Fruit fly (Drosophila melanogaster) whole organism, embryonic: ENCODE results near the gene Srr.
A peak's percentile ranks its signal among the peaks of the same experiment; 100 is the strongest.

ENCODE experiments used
- BtbVII ChIP-seq: fragments of 200-800 bp; sonication (Bioruptor generic); optimal IDR thresholded peaks from 3 replicates; lab custom pipeline; 2017; ENCODE audit warnings: missing biosample characterization, mild to moderate bottlenecking, missing genetic modification characterization
- CG11696 ChIP-seq: fragments of 200-800 bp; sonication (Bioruptor generic); IDR thresholded peaks from 2 replicates; pipeline ENCODE4 v1.3.6; 2022; ENCODE audit warnings: missing biosample characterization, missing genetic modification characterization
- CG12236 ChIP-seq: fragments of 200-800 bp; sonication (Bioruptor generic); optimal IDR thresholded peaks from 2 replicates; lab custom pipeline; 2016; ENCODE audit warnings: missing biosample characterization, missing genetic modification characterization
- CG1233 ChIP-seq: fragments of 200-800 bp; sonication (Bioruptor generic); optimal IDR thresholded peaks from 4 replicates; lab custom pipeline; 2018; ENCODE audit warnings: missing biosample characterization, mild to moderate bottlenecking, missing genetic modification characterization
- CG12659 ChIP-seq: fragments of 200-800 bp; sonication (Bioruptor generic); optimal IDR thresholded peaks from 3 replicates; lab custom pipeline; 2017; ENCODE audit warnings: mild to moderate bottlenecking, missing biosample characterization, missing genetic modification reagents, missing genetic modification characterization
- CG13123 ChIP-seq: fragments of 200-800 bp; sonication (Bioruptor generic); optimal IDR thresholded peaks from 2 replicates; lab custom pipeline; 2016; ENCODE audit warnings: missing biosample characterization, missing genetic modification characterization
- CG13287 ChIP-seq: fragments of 200-800 bp; sonication (Bioruptor generic); IDR thresholded peaks from 2 replicates; pipeline ENCODE4 v1.3.6; 2022; ENCODE audit warnings: missing biosample characterization, missing genetic modification characterization; ENCODE audit not compliant: partially characterized antibody
- CG13775 ChIP-seq: fragments of 200-800 bp; sonication (Bioruptor generic); optimal IDR thresholded peaks from 3 replicates; lab custom pipeline; 2017; ENCODE audit warnings: missing biosample characterization, mild to moderate bottlenecking, missing genetic modification characterization
- CG1647 ChIP-seq: fragments of 200-800 bp; sonication (Bioruptor generic); optimal IDR thresholded peaks from 3 replicates; lab custom pipeline; 2016; ENCODE audit warnings: missing biosample characterization, missing genetic modification characterization
- CG17186 ChIP-seq: fragments of 200-800 bp; sonication (Bioruptor generic); optimal IDR thresholded peaks from 3 replicates; lab custom pipeline; 2017; ENCODE audit warnings: missing biosample characterization, missing genetic modification reagents, missing genetic modification characterization
- CG18476 ChIP-seq: fragments of 200-800 bp; sonication (Bioruptor generic); optimal IDR thresholded peaks from 2 replicates; lab custom pipeline; 2016; ENCODE audit warnings: missing biosample characterization, mild to moderate bottlenecking, missing genetic modification characterization
- CG32772 ChIP-seq: fragments of 200-800 bp; sonication (Bioruptor generic); IDR thresholded peaks from 2 replicates; pipeline ENCODE4 v1.3.6; 2022; ENCODE audit warnings: missing biosample characterization, missing genetic modification characterization
- CG3726 ChIP-seq: fragments of 200-800 bp; sonication (Bioruptor generic); IDR thresholded peaks from 3 replicates; pipeline ENCODE4, ENCODE4 v1.3.6; 2022; ENCODE audit warnings: missing biosample characterization, missing genetic modification characterization
- CG4282 ChIP-seq: fragments of 200-800 bp; sonication (Bioruptor generic); optimal IDR thresholded peaks from 2 replicates; lab custom pipeline; 2016; ENCODE audit warnings: missing biosample characterization, missing genetic modification characterization
- CG4360 ChIP-seq: fragments of 200-800 bp; sonication (Bioruptor generic); IDR thresholded peaks from 2 replicates; pipeline ENCODE4 v1.3.6; 2022; ENCODE audit warnings: missing biosample characterization, missing genetic modification characterization
- CG5180 ChIP-seq: fragments of 200-800 bp; sonication (Bioruptor generic); optimal IDR thresholded peaks from 3 replicates; lab custom pipeline; 2017; ENCODE audit warnings: missing biosample characterization, missing genetic modification characterization, mild to moderate bottlenecking, moderate library complexity, missing genetic modification reagents
- CG6689 ChIP-seq: fragments of 200-800 bp; sonication (Bioruptor generic); IDR thresholded peaks from 2 replicates; pipeline ENCODE4 v1.3.6; 2022; ENCODE audit warnings: missing biosample characterization, missing genetic modification characterization
- CG8089 ChIP-seq: fragments of 200-800 bp; sonication (Bioruptor generic); optimal IDR thresholded peaks from 3 replicates; lab custom pipeline; 2016; ENCODE audit warnings: missing biosample characterization, missing genetic modification characterization
- CG8359 ChIP-seq: fragments of 200-800 bp; sonication (Bioruptor generic); optimal IDR thresholded peaks from 2 replicates; lab custom pipeline; 2017; ENCODE audit warnings: missing biosample characterization, mild to moderate bottlenecking, missing genetic modification characterization, borderline replicate concordance
- CG8388 ChIP-seq: fragments of 200-800 bp; sonication (Bioruptor generic); optimal IDR thresholded peaks from 2 replicates; lab custom pipeline; 2019; ENCODE audit warnings: missing biosample characterization, mild to moderate bottlenecking, missing genetic modification characterization, moderate library complexity
- CG8478 ChIP-seq: fragments of >200 bp; optimal IDR thresholded peaks from 2 replicates; lab custom pipeline; 2018
- CG9876 ChIP-seq: fragments of 200-800 bp; sonication (Bioruptor generic); optimal IDR thresholded peaks from 2 replicates; lab custom pipeline; 2016; ENCODE audit warnings: missing biosample characterization, missing genetic modification characterization
- Deaf1 ChIP-seq: fragments of 200-800 bp; optimal IDR thresholded peaks from 3 replicates; lab custom pipeline; 2019; ENCODE audit warnings: missing biosample characterization, mild to moderate bottlenecking, missing genetic modification characterization, moderate library complexity
- Fer1 ChIP-seq: fragments of 200-800 bp; sonication (Bioruptor generic); optimal IDR thresholded peaks from 2 replicates; lab custom pipeline; 2017; ENCODE audit warnings: missing biosample characterization, mild to moderate bottlenecking, missing genetic modification characterization
- Gsc ChIP-seq: fragments of 200-800 bp; sonication (Bioruptor generic); IDR thresholded peaks from 2 replicates; pipeline ENCODE4 v1.3.6; 2022; ENCODE audit warnings: missing biosample characterization, missing genetic modification characterization
- H2.0 ChIP-seq: fragments of 200-800 bp; sonication (Bioruptor generic); IDR thresholded peaks from 2 replicates; pipeline ENCODE4 v1.3.6; 2022; ENCODE audit warnings: missing biosample characterization, missing genetic modification characterization
- HLH3B ChIP-seq: fragments of 200-800 bp; sonication (Bioruptor generic); IDR thresholded peaks from 2 replicates; pipeline ENCODE4 v1.3.6; 2022; ENCODE audit warnings: missing biosample characterization, missing genetic modification characterization
- Hmr ChIP-seq: fragments of 200-800 bp; sonication (Bioruptor generic); optimal IDR thresholded peaks from 3 replicates; lab custom pipeline; 2017; ENCODE audit warnings: mild to moderate bottlenecking, missing biosample characterization, missing genetic modification reagents, missing genetic modification characterization
- Hsf ChIP-seq: fragments of 200-800 bp; sonication (Bioruptor generic); optimal IDR thresholded peaks from 3 replicates; lab custom pipeline; 2016; ENCODE audit warnings: missing biosample characterization, missing genetic modification characterization
- Kr ChIP-seq: fragments of 200-800 bp; sonication (Bioruptor generic); optimal IDR thresholded peaks from 2 replicates; lab custom pipeline; 2017; ENCODE audit warnings: missing biosample characterization, mild to moderate bottlenecking, missing genetic modification characterization
- Mes4 ChIP-seq: fragments of 200-800 bp; sonication (Bioruptor generic); optimal IDR thresholded peaks from 2 replicates; lab custom pipeline; 2016; ENCODE audit warnings: missing biosample characterization, missing genetic modification characterization
- Rfx ChIP-seq: fragments of 200-800 bp; sonication (Bioruptor generic); IDR thresholded peaks from 2 replicates; pipeline ENCODE4 v1.3.6; 2022; ENCODE audit warnings: missing biosample characterization, missing genetic modification characterization
- Xbp1 ChIP-seq: fragments of 200-800 bp; sonication (Bioruptor generic); optimal IDR thresholded peaks from 3 replicates; lab custom pipeline; 2016; ENCODE audit warnings: missing biosample characterization, mild to moderate bottlenecking, missing genetic modification characterization
- chinmo ChIP-seq: fragments of 200-800 bp; sonication (Bioruptor generic); IDR thresholded peaks from 4 replicates; pipeline ENCODE4 v1.3.6; 2022; ENCODE audit warnings: missing biosample characterization, missing genetic modification characterization; ENCODE audit not compliant: partially characterized antibody
- dysf ChIP-seq: fragments of 200-800 bp; sonication (Bioruptor generic); IDR thresholded peaks from 3 replicates; pipeline ENCODE4 v1.3.6; 2022; ENCODE audit warnings: missing biosample characterization, missing genetic modification characterization
- eve ChIP-seq, 2 experiments: fragments of >200 bp; optimal IDR thresholded peaks; 2 replicates each; lab custom pipeline; 2017; ENCODE audit warnings: missing biosample characterization in 2 of 2, missing genetic modification characterization in 2 of 2
- gsb ChIP-seq: fragments of 200-800 bp; sonication (Bioruptor generic); IDR thresholded peaks from 2 replicates; pipeline ENCODE4 v1.3.6; 2022; ENCODE audit warnings: missing biosample characterization, missing genetic modification characterization
- h ChIP-seq: fragments of >200 bp; optimal IDR thresholded peaks from 2 replicates; lab custom pipeline; 2017
- kah ChIP-seq: fragments of 200-800 bp; sonication (Bioruptor generic); optimal IDR thresholded peaks from 2 replicates; lab custom pipeline; 2018; ENCODE audit warnings: missing biosample characterization, mild to moderate bottlenecking, missing genetic modification characterization
- pita ChIP-seq: fragments of 200-800 bp; sonication (Bioruptor generic); optimal IDR thresholded peaks from 2 replicates; lab custom pipeline; 2017; ENCODE audit warnings: missing biosample characterization, mild to moderate bottlenecking, missing genetic modification characterization
- psq ChIP-seq: fragments of 200-800 bp; sonication (Bioruptor generic); optimal IDR thresholded peaks from 2 replicates; lab custom pipeline; 2017; ENCODE audit warnings: missing biosample characterization, missing genetic modification characterization
- repo ChIP-seq: fragments of 200-800 bp; sonication (Bioruptor generic); optimal IDR thresholded peaks from 2 replicates; lab custom pipeline; 2016; ENCODE audit warnings: missing biosample characterization, missing genetic modification characterization
- row ChIP-seq: fragments of 200-800 bp; sonication (Bioruptor generic); IDR thresholded peaks from 3 replicates; pipeline ENCODE4 v1.3.6; 2022; ENCODE audit warnings: missing biosample characterization, missing genetic modification characterization
- scrt ChIP-seq: fragments of 200-800 bp; sonication (Bioruptor generic); optimal IDR thresholded peaks from 2 replicates; lab custom pipeline; 2018; ENCODE audit warnings: missing biosample characterization, mild to moderate bottlenecking, missing genetic modification characterization, moderate library complexity
- sd ChIP-seq: fragments of 200-800 bp; sonication (Bioruptor generic); optimal IDR thresholded peaks from 3 replicates; lab custom pipeline; 2018; ENCODE audit warnings: missing biosample characterization, mild to moderate bottlenecking, missing genetic modification characterization, moderate library complexity
- slbo ChIP-seq: fragments of 200-800 bp; sonication (Bioruptor generic); IDR thresholded peaks from 2 replicates; pipeline ENCODE4 v1.3.6; 2022; ENCODE audit warnings: missing biosample characterization, missing genetic modification characterization
- toy ChIP-seq: fragments of 200-800 bp; sonication (Bioruptor generic); IDR thresholded peaks from 2 replicates; pipeline ENCODE4 v1.3.6; 2022; ENCODE audit warnings: missing biosample characterization, missing genetic modification characterization
- ttk ChIP-seq: fragments of 200-800 bp; sonication (Bioruptor generic); IDR thresholded peaks from 2 replicates; pipeline ENCODE4 v2.1.2; 2022; ENCODE audit warnings: missing biosample characterization, missing genetic modification characterization
- usp ChIP-seq: fragments of >200 bp; optimal IDR thresholded peaks from 2 replicates; lab custom pipeline; 2017; ENCODE audit warnings: missing biosample characterization, missing genetic modification characterization
- zen2 ChIP-seq: fragments of 200-800 bp; sonication (Bioruptor generic); IDR thresholded peaks from 3 replicates; pipeline ENCODE4 v1.3.6; 2022; ENCODE audit warnings: missing biosample characterization, missing genetic modification characterization; ENCODE audit not compliant: partially characterized antibody

Gene Srr

dm6 chr3R:9341189-9342012, 23.8 kb upstream of the Srr start (continued):
- TF ChIP-seq Hmr (GFP tag; lab: Kevin White, UChicago) = peak; percentile 86
- TF ChIP-seq CG8089 = peak; percentile 50
- TF ChIP-seq CG8359 (GFP tag; lab: Kevin White, UChicago) = peak; percentile 64
- peak; percentile 59 for TF ChIP-seq psq (GFP tag; lab: Kevin White, UChicago)
- no peak for TF ChIP-seq CG4282 (GFP tag; lab: Kevin White, UChicago)
- peak; percentile 91 for TF ChIP-seq Fer1 (GFP tag; lab: Kevin White, UChicago)
- peak; percentile 70 for TF ChIP-seq Hsf
- TF ChIP-seq CG5180 (GFP tag; lab: Kevin White, UChicago) = peak; percentile 48
- TF ChIP-seq dysf (GFP tag; lab: Robert Waterston, UW) = peak; percentile 83
- TF ChIP-seq CG12236 (GFP tag; lab: Kevin White, UChicago) = peak; percentile 46
- peak; percentile 87 for TF ChIP-seq Rfx (GFP tag; lab: Robert Waterston, UW)
- peak; percentile 15 for TF ChIP-seq repo
- TF ChIP-seq pita = no peak
- TF ChIP-seq zen2 = no peak; the same call in 2 of the 3 replicates
- TF ChIP-seq eve (GFP tag; optimal IDR thresholded peaks at IDR 0.05; lab: Kevin White, UChicago) = peak in 1 of 2 experiments; percentile 94
- TF ChIP-seq gsb (GFP tag; lab: Robert Waterston, UW) = no peak; the same call in 1 of the 2 replicates
- TF ChIP-seq CG4360 (GFP tag; lab: Robert Waterston, UW) = no peak
- TF ChIP-seq CG1647 (GFP tag; lab: Kevin White, UChicago) = no peak
- TF ChIP-seq CG13775 = peak; percentile 63
- peak; percentile 74 for TF ChIP-seq Xbp1
- TF ChIP-seq CG13123 = peak; percentile 31
- peak; percentile 88; the same call in 3 of the 4 replicates for TF ChIP-seq chinmo
- peak; percentile 56; the same call in 1 of the 2 replicates for TF ChIP-seq HLH3B
- TF ChIP-seq CG11696 (GFP tag; lab: Robert Waterston, UW) = no peak
- peak; percentile 64 for TF ChIP-seq CG6689
- no peak for TF ChIP-seq CG9876 (GFP tag; lab: Kevin White, UChicago)
- peak; percentile 80 for TF ChIP-seq scrt
- TF ChIP-seq row = peak; percentile 98
- peak; percentile 33 for TF ChIP-seq Mes4 (GFP tag; lab: Kevin White, UChicago)
- TF ChIP-seq CG3726 (GFP tag; lab: Robert Waterston, UW) = no peak
- peak; percentile 75 for TF ChIP-seq CG18476
- peak; percentile 95 for TF ChIP-seq CG13287 (GFP tag; lab: Robert Waterston, UW)
- TF ChIP-seq BtbVII (GFP tag; lab: Kevin White, UChicago) = peak; percentile 86
- peak; percentile 78 for TF ChIP-seq slbo (GFP tag; lab: Robert Waterston, UW)
- peak; percentile 68 for TF ChIP-seq Deaf1 (tag; lab: Kevin White, UChicago)
- no peak for TF ChIP-seq Gsc (GFP tag; lab: Robert Waterston, UW)
- no peak for TF ChIP-seq toy (GFP tag; lab: Robert Waterston, UW)
- TF ChIP-seq kah = peak; percentile 37
- TF ChIP-seq CG1233 (GFP tag; lab: Kevin White, UChicago) = peak; percentile 76
- peak; percentile 63 for TF ChIP-seq CG8388 (GFP tag; lab: Kevin White, UChicago)
- no peak for TF ChIP-seq Kr
- peak; percentile 78 for TF ChIP-seq CG12659 (GFP tag; lab: Kevin White, UChicago)
- no peak for TF ChIP-seq CG8478
- no peak for TF ChIP-seq h (lab: Kevin White, UChicago)
- TF ChIP-seq H2.0 (GFP tag; lab: Robert Waterston, UW) = peak; percentile 29; the same call in 1 of the 2 replicates
- no peak for TF ChIP-seq usp (GFP tag; lab: Kevin White, UChicago)
- peak; percentile 68 for TF ChIP-seq CG17186 (GFP tag; lab: Kevin White, UChicago)
- TF ChIP-seq CG32772 = 0 out of 2 replicates have a peak, but pooled peaks have one; percentile 36
- peak; percentile 66 for TF ChIP-seq sd (tag; lab: Kevin White, UChicago)
- TF ChIP-seq ttk (GFP tag; lab: Robert Waterston, UW) = no peak
